Worm (Caenorhabditis elegans) whole organism, late embryonic: ENCODE measurements around the gene H34I24.2.
"Not testable (repeated sequence)": the region's sequence is repeated elsewhere in the genome, so short reads cannot be mapped to it uniquely, and the experiment has no call there.

ENCODE experiments used
- C08G9.2 ChIP-seq: sonication (generic microtip); optimal IDR thresholded peaks from 2 replicates; lab custom pipeline; 2016; ENCODE audit warnings: mild to moderate bottlenecking, missing genetic modification characterization, moderate library complexity, missing compliant biosample characterization
- Y22D7AL.16 ChIP-seq: sonication (generic microtip); optimal IDR thresholded peaks from 2 replicates; lab custom pipeline; 2016; ENCODE audit warnings: missing genetic modification characterization, missing compliant biosample characterization
- ceh-22 ChIP-seq: sonication (generic microtip); optimal IDR thresholded peaks from 2 replicates; lab custom pipeline; 2017; ENCODE audit warnings: missing biosample characterization, missing genetic modification characterization
- ceh-30 ChIP-seq: fragments of 150-350 bp; optimal IDR thresholded peaks from 2 replicates; lab custom pipeline; 2014; ENCODE audit warnings: missing biosample characterization, missing genetic modification characterization
- ceh-31 ChIP-seq: sonication (generic microtip); optimal IDR thresholded peaks from 2 replicates; lab custom pipeline; 2016; ENCODE audit warnings: missing genetic modification characterization, missing compliant biosample characterization
- ceh-34 ChIP-seq: sonication (generic microtip); optimal IDR thresholded peaks from 2 replicates; lab custom pipeline; 2016; ENCODE audit warnings: mild to moderate bottlenecking, missing genetic modification characterization, missing compliant biosample characterization
- ceh-45 ChIP-seq: fragments of 200-800 bp; sonication (Bioruptor generic); IDR thresholded peaks from 2 replicates; pipeline ENCODE4 v1.3.6; 2022; ENCODE audit warnings: missing genetic modification reagents, missing genetic modification characterization, missing compliant biosample characterization
- ceh-48 ChIP-seq: sonication (generic microtip); optimal IDR thresholded peaks from 2 replicates; lab custom pipeline; 2016; ENCODE audit warnings: missing genetic modification characterization, inconsistent platforms, missing compliant biosample characterization
- ceh-6 ChIP-seq: fragments of 200-800 bp; sonication (Bioruptor generic); optimal IDR thresholded peaks from 2 replicates; lab custom pipeline; 2018; ENCODE audit warnings: mild to moderate bottlenecking, missing genetic modification characterization, missing compliant biosample characterization
- dmd-4 ChIP-seq: sonication (generic microtip); optimal IDR thresholded peaks from 2 replicates; lab custom pipeline; 2016; ENCODE audit warnings: borderline replicate concordance, missing genetic modification characterization, missing compliant biosample characterization
- elt-2 ChIP-seq: sonication (generic microtip); optimal IDR thresholded peaks from 2 replicates; lab custom pipeline; 2016; ENCODE audit warnings: missing genetic modification reagents, missing genetic modification characterization, missing compliant biosample characterization
- elt-4 ChIP-seq: sonication (generic microtip); optimal IDR thresholded peaks from 2 replicates; lab custom pipeline; 2016; ENCODE audit warnings: missing genetic modification characterization, missing compliant biosample characterization
- fax-1 ChIP-seq: sonication (generic microtip); optimal IDR thresholded peaks from 2 replicates; lab custom pipeline; 2016; ENCODE audit warnings: missing genotype, missing genetic modification characterization, missing compliant biosample characterization
- fkh-10 ChIP-seq: fragments of 150-350 bp; optimal IDR thresholded peaks from 2 replicates; lab custom pipeline; 2014; ENCODE audit warnings: missing biosample characterization, missing genetic modification reagents, missing genetic modification characterization
- fkh-6 ChIP-seq: sonication (generic microtip); optimal IDR thresholded peaks from 2 replicates; lab custom pipeline; 2016; ENCODE audit warnings: missing genetic modification characterization, missing compliant biosample characterization
- gmeb-2 ChIP-seq: sonication (generic microtip); optimal IDR thresholded peaks from 2 replicates; lab custom pipeline; 2016; ENCODE audit warnings: missing genetic modification characterization, inconsistent platforms, missing compliant biosample characterization
- hlh-30 ChIP-seq: sonication (generic microtip); optimal IDR thresholded peaks from 2 replicates; lab custom pipeline; 2017; ENCODE audit warnings: antibody characterized with exemption, missing genetic modification characterization, missing compliant biosample characterization; ENCODE audit not compliant: insufficient read depth
- hlh-6 ChIP-seq: sonication (generic microtip); optimal IDR thresholded peaks from 2 replicates; lab custom pipeline; 2016; ENCODE audit warnings: missing genotype, missing genetic modification characterization, missing compliant biosample characterization
- lim-6 ChIP-seq: sonication (generic microtip); optimal IDR thresholded peaks from 2 replicates; lab custom pipeline; 2016; ENCODE audit warnings: missing genetic modification characterization, missing compliant biosample characterization
- lin-11 ChIP-seq: fragments of 200-800 bp; sonication (Bioruptor generic); optimal IDR thresholded peaks from 2 replicates; lab custom pipeline; 2018; ENCODE audit warnings: mild to moderate bottlenecking, missing genetic modification characterization, missing compliant biosample characterization
- madf-2 ChIP-seq: sonication (generic microtip); optimal IDR thresholded peaks from 2 replicates; lab custom pipeline; 2017; ENCODE audit warnings: missing genetic modification characterization, missing compliant biosample characterization
- mec-3 ChIP-seq: sonication (generic microtip); optimal IDR thresholded peaks from 2 replicates; lab custom pipeline; 2016; ENCODE audit warnings: borderline replicate concordance, missing genetic modification characterization, missing compliant biosample characterization
- nfya-1 ChIP-seq: sonication (generic microtip); optimal IDR thresholded peaks from 2 replicates; lab custom pipeline; 2017; ENCODE audit warnings: missing genetic modification characterization, mild to moderate bottlenecking, missing compliant biosample characterization, antibody characterized with exemption, moderate library complexity
- nhr-11 ChIP-seq: fragments of 150-350 bp; optimal IDR thresholded peaks from 2 replicates; lab custom pipeline; 2014; ENCODE audit warnings: missing biosample characterization, missing genetic modification characterization
- nhr-232 ChIP-seq: sonication (generic microtip); optimal IDR thresholded peaks from 2 replicates; lab custom pipeline; 2016; ENCODE audit warnings: missing genetic modification characterization, missing compliant biosample characterization
- pqm-1 ChIP-seq: sonication (generic microtip); optimal IDR thresholded peaks from 2 replicates; lab custom pipeline; 2016; ENCODE audit warnings: missing genetic modification characterization, missing compliant biosample characterization
- ref-2 ChIP-seq: sonication (generic microtip); optimal IDR thresholded peaks from 2 replicates; lab custom pipeline; 2016; ENCODE audit warnings: missing genetic modification characterization, missing compliant biosample characterization
- sdc-2 ChIP-seq: sonication (generic microtip); optimal IDR thresholded peaks from 2 replicates; lab custom pipeline; 2016; ENCODE audit warnings: missing genotype, missing genetic modification characterization, missing compliant biosample characterization
- sox-2 ChIP-seq: fragments of 200-800 bp; sonication (Bioruptor generic); IDR thresholded peaks from 2 replicates; pipeline ENCODE4 v1.3.6; 2022; ENCODE audit warnings: missing genetic modification reagents, missing genetic modification characterization, missing compliant biosample characterization
- sox-4 ChIP-seq: sonication (generic microtip); optimal IDR thresholded peaks from 2 replicates; lab custom pipeline; 2017; ENCODE audit warnings: mild to moderate bottlenecking, missing genetic modification characterization, inconsistent platforms, missing compliant biosample characterization
- tbx-2 ChIP-seq: sonication (generic microtip); optimal IDR thresholded peaks from 2 replicates; lab custom pipeline; 2016; ENCODE audit warnings: missing genetic modification characterization, missing compliant biosample characterization
- unc-42 ChIP-seq: sonication (generic microtip); optimal IDR thresholded peaks from 2 replicates; lab custom pipeline; 2016; ENCODE audit warnings: missing genotype, missing genetic modification characterization, missing compliant biosample characterization
- unc-86 ChIP-seq: sonication (generic microtip); optimal IDR thresholded peaks from 2 replicates; lab custom pipeline; 2016; ENCODE audit warnings: missing genetic modification characterization, missing compliant biosample characterization
- zip-5 ChIP-seq: sonication (generic microtip); optimal IDR thresholded peaks from 2 replicates; lab custom pipeline; 2016; ENCODE audit warnings: missing genetic modification characterization, missing compliant biosample characterization
- ztf-16 ChIP-seq: sonication (generic microtip); optimal IDR thresholded peaks from 2 replicates; lab custom pipeline; 2017; ENCODE audit warnings: missing genetic modification characterization, missing compliant biosample characterization

H34I24.2 gene

ce11 chrIII:2875946-2876345 lies 34.1 kb downstream of the H34I24.2 start:
- TF ChIP-seq hlh-6 (tag; lab: Kevin White, UChicago): no peak
- peak; percentile 24 for TF ChIP-seq elt-2 (tag; lab: Kevin White, UChicago)
- TF ChIP-seq pqm-1 (tag; lab: Kevin White, UChicago): peak; percentile 52

ce11 chrIII:2879703-2880102 lies 37.9 kb downstream of the H34I24.2 start:
- TF ChIP-seq unc-86: no peak
- no peak for TF ChIP-seq nhr-232
- no peak for TF ChIP-seq fkh-10 (GFP tag; lab: Kevin White, UChicago)
- no peak for TF ChIP-seq C08G9.2 (tag; lab: Kevin White, UChicago)
- no peak for TF ChIP-seq ref-2 (tag; lab: Kevin White, UChicago)
- no peak for TF ChIP-seq sox-4 (tag; lab: Kevin White, UChicago)
- TF ChIP-seq lim-6: no peak
- no peak for TF ChIP-seq tbx-2 (tag; lab: Kevin White, UChicago)
- no peak for TF ChIP-seq gmeb-2 (tag; lab: Kevin White, UChicago)
- TF ChIP-seq ceh-30: no peak
- no peak for TF ChIP-seq elt-4 (tag; lab: Kevin White, UChicago)
- TF ChIP-seq hlh-30 (tag; lab: Kevin White, UChicago): no peak
- no peak for TF ChIP-seq nfya-1 (tag; lab: Kevin White, UChicago)
- TF ChIP-seq hlh-6 (tag; lab: Kevin White, UChicago): no peak
- TF ChIP-seq ceh-45: no peak
- no peak for TF ChIP-seq lin-11 (tag; lab: Kevin White, UChicago)
- no peak for TF ChIP-seq mec-3 (tag; lab: Kevin White, UChicago)
- TF ChIP-seq fax-1 (tag; lab: Kevin White, UChicago): no peak

ce11 chrIII:2881117-2881516 lies 39.3 kb downstream of the H34I24.2 start:
- TF ChIP-seq unc-42 (tag; lab: Kevin White, UChicago) (no peak), lim-6 (no peak), ceh-34 (no peak), nhr-11 (tag; lab: Kevin White, UChicago) (no peak), ceh-45 (no peak), fkh-10 (GFP tag; lab: Kevin White, UChicago) (no peak), ceh-48 (tag; lab: Kevin White, UChicago) (no peak), madf-2 (tag; lab: Kevin White, UChicago) (no peak)

- not testable (repeated sequence) for TF ChIP-seq sox-2 (GFP tag; lab: Robert Waterston, UW); ref-2 (tag; lab: Kevin White, UChicago); ceh-6
These were observed 40.1 kb downstream of the H34I24.2 start, which contains the start of gene F56F11.2 for ce11 chrIII:2881989-2882388. TSS of gene F56F11.2 (plus strand) at chrIII:2882289.

ce11 chrIII:2891443-2891842 lies 49.6 kb downstream of the H34I24.2 start, which contains the start of gene F56F11.1:
TSS of gene F56F11.1 (plus strand) at chrIII:2891743.
- TF ChIP-seq mec-3 (tag; lab: Kevin White, UChicago): no peak
- TF ChIP-seq unc-42 (tag; lab: Kevin White, UChicago): no peak
- no peak for TF ChIP-seq nfya-1 (tag; lab: Kevin White, UChicago)
- TF ChIP-seq zip-5: no peak
- no peak for TF ChIP-seq nhr-232
- TF ChIP-seq ceh-34: no peak
- no peak for TF ChIP-seq ceh-31 (tag; lab: Kevin White, UChicago)
- TF ChIP-seq sox-2 (GFP tag; lab: Robert Waterston, UW): no peak
- TF ChIP-seq Y22D7AL.16 (tag; lab: Kevin White, UChicago): no peak
- no peak for TF ChIP-seq fkh-10 (GFP tag; lab: Kevin White, UChicago)
- no peak for TF ChIP-seq dmd-4
- no peak for TF ChIP-seq ceh-22 (tag; lab: Kevin White, UChicago)
- TF ChIP-seq ztf-16 (tag; lab: Kevin White, UChicago): no peak
- no peak for TF ChIP-seq fkh-6 (tag; lab: Kevin White, UChicago)
- no peak for TF ChIP-seq sdc-2 (tag; lab: Kevin White, UChicago)
